Worm (Caenorhabditis elegans): ENCODE measurements around the gene cct-5.

Gene cct-5

ce11 chrIII:4449357-4449756 is 58.6 kb downstream of the cct-5 start:
- TF ChIP-seq fkh-10 (GFP tag; optimal IDR thresholded peaks at IDR 0.05) (no peak), mml-1 (tag; optimal IDR thresholded peaks at IDR 0.05) (no peak), nfya-1 (tag; optimal IDR thresholded peaks at IDR 0.05; ENCODE audit: insufficient read depth) (peak; percentile 41), ztf-11 (tag; optimal IDR thresholded peaks at IDR 0.05) (no peak), nhr-23 (tag; optimal IDR thresholded peaks at IDR 0.05) (no peak), nhr-28 (tag; optimal IDR thresholded peaks at IDR 0.05) (no peak)

Data from whole organism, L3 larva.